Fruit fly (Drosophila melanogaster) whole organism, embryonic: ENCODE results near the gene CG10747.
A peak's percentile ranks its signal among the peaks of the same experiment; 100 is the strongest.

Experiments
- C15 ChIP-seq: fragments of 200-800 bp; sonication (Bioruptor generic); IDR thresholded peaks from 3 replicates; pipeline ENCODE4 v1.3.6; 2022; ENCODE audit warnings: missing biosample characterization, missing genetic modification characterization
- CG10366 ChIP-seq: fragments of 200-800 bp; sonication (Bioruptor generic); IDR thresholded peaks from 2 replicates; pipeline ENCODE4 v1.3.6; 2022; ENCODE audit warnings: missing biosample characterization, missing genetic modification characterization
- CG10959 ChIP-seq: fragments of 200-800 bp; sonication (Bioruptor generic); IDR thresholded peaks from 2 replicates; pipeline ENCODE4 v1.3.6; 2022; ENCODE audit warnings: missing biosample characterization, missing genetic modification characterization
- CG12104 ChIP-seq: fragments of 200-800 bp; sonication (Bioruptor generic); optimal IDR thresholded peaks from 3 replicates; lab custom pipeline; 2016; ENCODE audit warnings: missing biosample characterization, missing genetic modification characterization
- CG12155 ChIP-seq: fragments of 200-800 bp; sonication (Bioruptor generic); optimal IDR thresholded peaks from 3 replicates; lab custom pipeline; 2016; ENCODE audit warnings: missing biosample characterization, missing genetic modification characterization
- CG16863 ChIP-seq: fragments of 200-800 bp; sonication (Bioruptor generic); optimal IDR thresholded peaks from 3 replicates; lab custom pipeline; 2016; ENCODE audit warnings: missing biosample characterization, missing genetic modification characterization
- CG17385 ChIP-seq: fragments of 200-800 bp; sonication (Bioruptor generic); optimal IDR thresholded peaks from 3 replicates; lab custom pipeline; 2018; ENCODE audit warnings: missing biosample characterization, mild to moderate bottlenecking, missing genetic modification characterization
- CG17829 ChIP-seq: fragments of 200-800 bp; optimal IDR thresholded peaks from 2 replicates; lab custom pipeline; 2019; ENCODE audit warnings: missing biosample characterization, mild to moderate bottlenecking, missing genetic modification characterization, moderate library complexity
- CG18619 ChIP-seq: fragments of 200-800 bp; sonication (Bioruptor generic); optimal IDR thresholded peaks from 3 replicates; lab custom pipeline; 2017; ENCODE audit warnings: missing biosample characterization, mild to moderate bottlenecking, missing genetic modification characterization
- CG2712 ChIP-seq: fragments of 200-800 bp; optimal IDR thresholded peaks from 3 replicates; lab custom pipeline; 2019; ENCODE audit warnings: missing biosample characterization, mild to moderate bottlenecking, missing genetic modification characterization, moderate library complexity
- CG31365 ChIP-seq: fragments of 200-800 bp; sonication (Bioruptor generic); optimal IDR thresholded peaks from 2 replicates; lab custom pipeline; 2018; ENCODE audit warnings: missing biosample characterization, mild to moderate bottlenecking, missing genetic modification characterization
- CG3163 ChIP-seq: fragments of 200-800 bp; sonication (Bioruptor generic); optimal IDR thresholded peaks from 3 replicates; lab custom pipeline; 2016; ENCODE audit warnings: missing biosample characterization, missing genetic modification characterization
- CG33557 ChIP-seq: fragments of 200-800 bp; sonication (Bioruptor generic); optimal IDR thresholded peaks from 2 replicates; lab custom pipeline; 2019; ENCODE audit warnings: missing biosample characterization, mild to moderate bottlenecking, missing genetic modification characterization, moderate library complexity
- CG4404 ChIP-seq: fragments of 200-800 bp; sonication (Bioruptor generic); IDR thresholded peaks from 2 replicates; pipeline ENCODE4 v1.3.6; 2022; ENCODE audit warnings: missing biosample characterization, missing genetic modification characterization
- CG4820 ChIP-seq: fragments of 200-800 bp; sonication (Bioruptor generic); optimal IDR thresholded peaks from 3 replicates; lab custom pipeline; 2016; ENCODE audit warnings: missing biosample characterization, missing genetic modification characterization
- CG5245 ChIP-seq: fragments of 200-800 bp; sonication (Bioruptor generic); optimal IDR thresholded peaks from 3 replicates; lab custom pipeline; 2016; ENCODE audit warnings: missing biosample characterization, missing genetic modification characterization
- CG6683 ChIP-seq: fragments of 200-800 bp; sonication (Bioruptor generic); optimal IDR thresholded peaks from 2 replicates; lab custom pipeline; 2017; ENCODE audit warnings: missing biosample characterization, mild to moderate bottlenecking, missing genetic modification characterization, missing genetic modification reagents
- CG6813 ChIP-seq: fragments of 200-800 bp; sonication (Bioruptor generic); optimal IDR thresholded peaks from 2 replicates; lab custom pipeline; 2017; ENCODE audit warnings: missing biosample characterization, missing genetic modification characterization, mild to moderate bottlenecking, moderate library complexity, missing genetic modification reagents
- CG7786 ChIP-seq: fragments of 200-800 bp; sonication (Bioruptor generic); optimal IDR thresholded peaks from 2 replicates; lab custom pipeline; 2016; ENCODE audit warnings: missing biosample characterization, missing genetic modification characterization
- CG7839 ChIP-seq: fragments of 200-800 bp; sonication (Bioruptor generic); optimal IDR thresholded peaks from 3 replicates; lab custom pipeline; 2018; ENCODE audit warnings: missing biosample characterization, mild to moderate bottlenecking, missing genetic modification characterization, moderate library complexity
- CG9609 ChIP-seq: fragments of 200-800 bp; sonication (Bioruptor generic); optimal IDR thresholded peaks from 3 replicates; lab custom pipeline; 2016; ENCODE audit warnings: missing biosample characterization, missing genetic modification characterization
- CG9727 ChIP-seq: fragments of 200-800 bp; sonication (Bioruptor generic); optimal IDR thresholded peaks from 3 replicates; lab custom pipeline; 2017; ENCODE audit warnings: missing biosample characterization, mild to moderate bottlenecking, missing genetic modification characterization
- D ChIP-seq, 2 experiments: fragments of 200-800 bp in 1 of 2; fragments of >200 bp in 1 of 2; sonication (Bioruptor generic) in 1 of 2; optimal IDR thresholded peaks; 2 replicates in 1 of 2; 3 replicates in 1 of 2; lab custom pipeline; 2017; ENCODE audit warnings: mild to moderate bottlenecking in 1 of 2, missing biosample characterization in 1 of 2, missing genetic modification characterization in 1 of 2, missing genetic modification reagents in 1 of 2
- Dad ChIP-seq: fragments of 200-800 bp; sonication (Bioruptor generic); optimal IDR thresholded peaks from 3 replicates; lab custom pipeline; 2016; ENCODE audit warnings: missing biosample characterization, missing genetic modification characterization
- Dek ChIP-seq: fragments of 200-800 bp; sonication (Bioruptor generic); optimal IDR thresholded peaks from 3 replicates; lab custom pipeline; 2019; ENCODE audit warnings: missing biosample characterization, mild to moderate bottlenecking, missing genetic modification characterization, moderate library complexity
- Eip74EF ChIP-seq, 2 experiments: fragments of 200-800 bp in 1 of 2; fragments of >200 bp in 1 of 2; sonication (Bioruptor generic) in 1 of 2; optimal IDR thresholded peaks; 2 replicates each; lab custom pipeline; 2017 to 2019; ENCODE audit warnings: missing biosample characterization in 2 of 2, missing genetic modification characterization in 2 of 2, mild to moderate bottlenecking in 1 of 2, moderate library complexity in 1 of 2
- Hmr ChIP-seq: fragments of 200-800 bp; sonication (Bioruptor generic); optimal IDR thresholded peaks from 3 replicates; lab custom pipeline; 2017; ENCODE audit warnings: mild to moderate bottlenecking, missing biosample characterization, missing genetic modification reagents, missing genetic modification characterization
- Hr3 ChIP-seq: fragments of 200-800 bp; sonication (Bioruptor generic); optimal IDR thresholded peaks from 3 replicates; lab custom pipeline; 2016; ENCODE audit warnings: missing biosample characterization, missing genetic modification characterization
- Max ChIP-seq: fragments of 200-800 bp; sonication (Bioruptor generic); optimal IDR thresholded peaks from 2 replicates; lab custom pipeline; 2016; ENCODE audit warnings: missing biosample characterization, mild to moderate bottlenecking, missing genetic modification characterization
- Myb ChIP-seq: fragments of 200-800 bp; sonication (Bioruptor generic); optimal IDR thresholded peaks from 2 replicates; lab custom pipeline; 2016; ENCODE audit warnings: missing biosample characterization, missing genetic modification characterization
- Nf-YC ChIP-seq: fragments of 200-800 bp; optimal IDR thresholded peaks from 3 replicates; lab custom pipeline; 2019; ENCODE audit warnings: missing biosample characterization, mild to moderate bottlenecking, missing genetic modification characterization, moderate library complexity
- Oli ChIP-seq: fragments of 200-800 bp; sonication (Bioruptor generic); optimal IDR thresholded peaks from 2 replicates; lab custom pipeline; 2018; ENCODE audit warnings: missing biosample characterization, mild to moderate bottlenecking, missing genetic modification characterization, moderate library complexity
- PHDP ChIP-seq: fragments of 200-800 bp; sonication (Bioruptor generic); optimal IDR thresholded peaks from 3 replicates; lab custom pipeline; 2018; ENCODE audit warnings: missing biosample characterization, mild to moderate bottlenecking, missing genetic modification characterization, moderate library complexity
- Ptx1 ChIP-seq: fragments of 200-800 bp; sonication (Bioruptor generic); IDR thresholded peaks from 2 replicates; pipeline ENCODE4 v1.3.6; 2022; ENCODE audit warnings: missing biosample characterization, missing genetic modification characterization
- TFAM ChIP-seq: fragments of 200-800 bp; sonication (Bioruptor generic); optimal IDR thresholded peaks from 2 replicates; lab custom pipeline; 2017; ENCODE audit warnings: missing biosample characterization, missing genetic modification characterization, inconsistent platforms
- Usf ChIP-seq: fragments of 200-800 bp; sonication (Bioruptor generic); optimal IDR thresholded peaks from 2 replicates; lab custom pipeline; 2017; ENCODE audit warnings: missing genotype, missing biosample characterization, missing genetic modification characterization
- az2 ChIP-seq: fragments of 200-800 bp; sonication (Bioruptor generic); optimal IDR thresholded peaks from 3 replicates; lab custom pipeline; 2016; ENCODE audit warnings: missing biosample characterization, missing genetic modification characterization
- bbx ChIP-seq: fragments of 200-800 bp; sonication (Bioruptor generic); IDR thresholded peaks from 2 replicates; pipeline ENCODE4 v1.3.6; 2022; ENCODE audit warnings: missing biosample characterization, missing genetic modification characterization; ENCODE audit not compliant: partially characterized antibody
- ems ChIP-seq: fragments of 200-800 bp; sonication (Bioruptor generic); optimal IDR thresholded peaks from 3 replicates; lab custom pipeline; 2016; ENCODE audit warnings: missing biosample characterization, missing genetic modification characterization
- fu2 ChIP-seq: fragments of 200-800 bp; sonication (Bioruptor generic); optimal IDR thresholded peaks from 2 replicates; lab custom pipeline; 2016; ENCODE audit warnings: missing biosample characterization, missing genetic modification characterization
- oc ChIP-seq: fragments of 200-800 bp; sonication (Bioruptor generic); optimal IDR thresholded peaks from 2 replicates; lab custom pipeline; 2018; ENCODE audit warnings: missing biosample characterization, mild to moderate bottlenecking, missing genetic modification characterization, moderate library complexity
- rib ChIP-seq: fragments of 200-800 bp; sonication (Bioruptor generic); IDR thresholded peaks from 2 replicates; pipeline ENCODE4 v1.3.6; 2022; ENCODE audit warnings: missing biosample characterization, missing genetic modification characterization
- sob ChIP-seq: fragments of 200-800 bp; sonication (Bioruptor generic); IDR thresholded peaks from 2 replicates; pipeline ENCODE4 v1.3.6; 2022; ENCODE audit warnings: missing biosample characterization, missing genetic modification characterization
- tap ChIP-seq: fragments of 200-800 bp; optimal IDR thresholded peaks from 3 replicates; lab custom pipeline; 2019; ENCODE audit warnings: missing biosample characterization, mild to moderate bottlenecking, missing genetic modification characterization, moderate library complexity
- tio ChIP-seq: fragments of 200-800 bp; sonication (Bioruptor generic); optimal IDR thresholded peaks from 2 replicates; lab custom pipeline; 2017; ENCODE audit warnings: missing biosample characterization, missing genetic modification characterization, inconsistent platforms
- unc-4 ChIP-seq: fragments of 200-800 bp; sonication (Bioruptor generic); IDR thresholded peaks from 2 replicates; pipeline ENCODE4 v1.3.6; 2022; ENCODE audit warnings: missing biosample characterization, missing genetic modification characterization; ENCODE audit not compliant: partially characterized antibody
- unpg ChIP-seq: fragments of 200-800 bp; sonication (Bioruptor generic); optimal IDR thresholded peaks from 3 replicates; lab custom pipeline; 2018; ENCODE audit warnings: missing biosample characterization, mild to moderate bottlenecking, missing genetic modification characterization, moderate library complexity

CG10747 gene

dm6 chr2L:20097105-20097631 lies 6.0 kb upstream of the CG10747 start, which contains the start of the genes mRpS18B and Kua (continued):
- TF ChIP-seq CG17829 (tag; lab: Kevin White, UChicago) (peak; percentile 63), oc (tag; lab: Kevin White, UChicago) (peak; percentile 28), CG9609 (GFP tag; lab: Kevin White, UChicago) (no peak), Nf-YC (peak; percentile 59), Dad (GFP tag; lab: Kevin White, UChicago) (no peak), CG9727 (peak; percentile 18), tap (tag; lab: Kevin White, UChicago) (peak; percentile 29), CG18619 (GFP tag; lab: Kevin White, UChicago) (peak; percentile 34), CG6683 (no peak), CG6813 (GFP tag; lab: Kevin White, UChicago) (peak; percentile 25), CG5245 (GFP tag; lab: Kevin White, UChicago) (no peak), Max (GFP tag; lab: Kevin White, UChicago) (no peak), TFAM (GFP tag; lab: Kevin White, UChicago) (no peak), ems (GFP tag; lab: Kevin White, UChicago) (peak; percentile 10), unpg (GFP tag; lab: Kevin White, UChicago) (peak; percentile 62), CG12155 (peak; percentile 31), CG4404 (peak; percentile 36; the same call in 1 of the 2 replicates), unc-4 (peak; percentile 58), CG3163 (GFP tag; lab: Kevin White, UChicago) (no peak), tio (GFP tag; lab: Kevin White, UChicago) (no peak), Ptx1 (GFP tag; lab: Robert Waterston, UW) (peak; percentile 74), CG10959 (no peak), CG2712 (tag; lab: Kevin White, UChicago) (peak; percentile 70), CG7839 (peak; percentile 69), CG33557 (GFP tag; lab: Kevin White, UChicago) (no peak), fu2 (GFP tag; lab: Kevin White, UChicago) (no peak), CG4820 (GFP tag; lab: Kevin White, UChicago) (peak; percentile 26), sob (GFP tag; lab: Robert Waterston, UW) (peak; percentile 71), Oli (tag; lab: Kevin White, UChicago) (peak; percentile 34), CG10366 (peak; percentile 31; the same call in 1 of the 2 replicates), Dek (tag; lab: Kevin White, UChicago) (peak; percentile 35), az2 (GFP tag; lab: Kevin White, UChicago) (peak; percentile 57), D (optimal IDR thresholded peaks at IDR 0.05; lab: Kevin White, UChicago) (no peak), D (GFP tag; optimal IDR thresholded peaks at IDR 0.05; lab: Kevin White, UChicago) (peak; percentile 21), C15 (GFP tag; lab: Robert Waterston, UW) (no peak), CG12104 (peak; percentile 51), Eip74EF (GFP tag; optimal IDR thresholded peaks at IDR 0.05; lab: Kevin White, UChicago) (peak in 1 of 2 experiments; percentile 40), CG7786 (no peak), bbx (GFP tag; lab: Robert Waterston, UW) (peak; percentile 60; the same call in 1 of the 2 replicates), CG31365 (no peak), rib (peak; percentile 17; the same call in 1 of the 2 replicates), Usf (GFP tag; lab: Kevin White, UChicago) (no peak), Myb (no peak), Hmr (GFP tag; lab: Kevin White, UChicago) (peak; percentile 43), CG17385 (GFP tag; lab: Kevin White, UChicago) (peak; percentile 38), PHDP (tag; lab: Kevin White, UChicago) (peak; percentile 64), CG16863 (GFP tag; lab: Kevin White, UChicago) (peak; percentile 35), Hr3 (GFP tag; lab: Kevin White, UChicago) (peak; percentile 55)
